Worm (Caenorhabditis elegans): ENCODE data around the gene clc-18.

DNA sequence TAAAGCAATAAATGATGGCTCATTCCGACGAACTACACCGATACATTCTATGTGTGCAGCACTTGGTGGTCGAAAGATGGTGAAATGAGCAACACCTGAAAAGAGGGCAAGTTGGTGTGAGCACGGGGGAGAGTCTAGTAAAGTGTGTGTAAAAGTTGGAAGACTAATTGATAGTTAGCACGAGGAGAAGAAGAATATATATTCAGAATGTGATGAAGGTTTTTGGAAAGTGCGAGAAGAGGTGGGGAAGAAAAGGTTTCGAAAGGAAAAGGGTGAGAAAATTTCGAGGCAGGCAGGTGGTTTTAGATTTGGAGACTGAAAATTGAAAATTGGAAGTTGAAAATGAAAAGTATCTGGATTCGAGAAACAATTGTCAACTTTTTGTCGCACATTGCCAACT lies 42.4 kb upstream of the clc-18 start, which contains the start of gene Y45G5AM.6:
- no peak for TF ChIP-seq unc-39 (tag; optimal IDR thresholded peaks at IDR 0.05)
- TF ChIP-seq nhr-76 (tag; optimal IDR thresholded peaks at IDR 0.05) = no peak
- no peak for TF ChIP-seq lin-15B (tag; optimal IDR thresholded peaks at IDR 0.05)
- TF ChIP-seq nhr-43 (tag; optimal IDR thresholded peaks at IDR 0.05; ENCODE audit: poor library complexity, severe bottlenecking) = no peak
- no peak for TF ChIP-seq fos-1 (tag; optimal IDR thresholded peaks at IDR 0.05)
- TF ChIP-seq nhr-28 (tag; optimal IDR thresholded peaks at IDR 0.05) = no peak
- no peak for TF ChIP-seq snpc-4 (tag; optimal IDR thresholded peaks at IDR 0.05)
- TF ChIP-seq R02D3.7 (tag; optimal IDR thresholded peaks at IDR 0.05) = no peak
- no peak for TF ChIP-seq unc-62 (GFP tag; optimal IDR thresholded peaks at IDR 0.05)
- no peak for TF ChIP-seq nhr-237 (tag; optimal IDR thresholded peaks at IDR 0.05)
- TF ChIP-seq ceh-9 (tag; optimal IDR thresholded peaks at IDR 0.05) = no peak
- TF ChIP-seq ztf-11 (tag; optimal IDR thresholded peaks at IDR 0.05) = no peak
- TF ChIP-seq ama-1 (optimal IDR thresholded peaks at IDR 0.05) = no peak
